Fruit fly (Drosophila melanogaster) whole organism, adult: Measurements from ENCODE around the gene CG42331.
A peak's percentile ranks its signal among the peaks of the same experiment; 100 is the strongest.

Source experiments
- CG11617 ChIP-seq: fragments of 200-800 bp; sonication (Bioruptor generic); optimal IDR thresholded peaks from 2 replicates; lab custom pipeline; 2017; ENCODE audit warnings: mild to moderate bottlenecking, missing biosample characterization, missing genetic modification reagents, missing genetic modification characterization
- CG12768 ChIP-seq: fragments of 200-800 bp; sonication (Bioruptor generic); optimal IDR thresholded peaks from 2 replicates; lab custom pipeline; 2017; ENCODE audit warnings: missing biosample characterization, missing genetic modification characterization, mild to moderate bottlenecking, moderate library complexity, missing genetic modification reagents
- CG14711 ChIP-seq: fragments of 200-800 bp; sonication (Bioruptor generic); optimal IDR thresholded peaks from 2 replicates; lab custom pipeline; 2018; ENCODE audit warnings: missing biosample characterization, mild to moderate bottlenecking, missing genetic modification characterization, moderate library complexity
- CG1620 ChIP-seq: fragments of 200-800 bp; sonication (Bioruptor generic); optimal IDR thresholded peaks from 2 replicates; lab custom pipeline; 2016; ENCODE audit warnings: missing biosample characterization, missing genetic modification characterization
- CG33017 ChIP-seq: fragments of 200-800 bp; sonication (Bioruptor generic); optimal IDR thresholded peaks from 2 replicates; lab custom pipeline; 2018; ENCODE audit warnings: missing biosample characterization, mild to moderate bottlenecking, missing genetic modification characterization, moderate library complexity
- CG5204 ChIP-seq: fragments of 200-800 bp; sonication (Bioruptor generic); optimal IDR thresholded peaks from 2 replicates; lab custom pipeline; 2016; ENCODE audit warnings: missing biosample characterization, missing genetic modification characterization
- CG7045 ChIP-seq: fragments of 200-800 bp; sonication (Bioruptor generic); optimal IDR thresholded peaks from 2 replicates; lab custom pipeline; 2017; ENCODE audit warnings: missing biosample characterization, mild to moderate bottlenecking, missing genetic modification characterization
- CG7101 ChIP-seq: fragments of 200-800 bp; sonication (Bioruptor generic); optimal IDR thresholded peaks from 2 replicates; lab custom pipeline; 2018; ENCODE audit warnings: missing biosample characterization, mild to moderate bottlenecking, missing genetic modification characterization, moderate library complexity
- Clk ChIP-seq: fragments of 200-800 bp; sonication (Bioruptor generic); optimal IDR thresholded peaks from 2 replicates; lab custom pipeline; 2017; ENCODE audit warnings: missing biosample characterization, missing genetic modification characterization
- Crg-1 ChIP-seq: fragments of 200-800 bp; sonication (Bioruptor generic); optimal IDR thresholded peaks from 2 replicates; lab custom pipeline; 2016; ENCODE audit warnings: missing biosample characterization, missing genetic modification characterization
- Hr96 ChIP-seq: fragments of 200-800 bp; sonication (Bioruptor generic); optimal IDR thresholded peaks from 2 replicates; lab custom pipeline; 2016; ENCODE audit warnings: missing biosample characterization, missing genetic modification characterization
- Mnt ChIP-seq: fragments of 200-800 bp; sonication (Bioruptor generic); optimal IDR thresholded peaks from 2 replicates; lab custom pipeline; 2016; ENCODE audit warnings: missing biosample characterization, mild to moderate bottlenecking, missing genetic modification characterization
- bab1 ChIP-seq: fragments of 200-800 bp; sonication (Bioruptor generic); optimal IDR thresholded peaks from 3 replicates; lab custom pipeline; 2019; ENCODE audit warnings: missing biosample characterization, mild to moderate bottlenecking, missing genetic modification characterization, moderate library complexity
- cic ChIP-seq: fragments of 200-800 bp; sonication (Bioruptor generic); optimal IDR thresholded peaks from 2 replicates; lab custom pipeline; 2017; ENCODE audit warnings: missing biosample characterization, mild to moderate bottlenecking, missing genetic modification characterization, moderate library complexity
- cnc ChIP-seq, 2 experiments: fragments of >200 bp; optimal IDR thresholded peaks; 2 replicates each; lab custom pipeline; 2017
- kay ChIP-seq: fragments of 200-800 bp; sonication (Bioruptor generic); peaks from one replicate; lab custom pipeline; 2016; ENCODE audit warnings: missing biosample characterization, missing genetic modification characterization, borderline replicate concordance
- ovo ChIP-seq: fragments of 200-800 bp; sonication (Bioruptor generic); optimal IDR thresholded peaks from 2 replicates; lab custom pipeline; 2016; ENCODE audit warnings: missing biosample characterization, missing genetic modification characterization
- pad ChIP-seq: fragments of 200-800 bp; sonication (Bioruptor generic); optimal IDR thresholded peaks from 3 replicates; lab custom pipeline; 2017; ENCODE audit warnings: missing biosample characterization, missing genetic modification characterization, mild to moderate bottlenecking, moderate library complexity, missing genetic modification reagents
- tj ChIP-seq: fragments of 200-800 bp; sonication (Bioruptor generic); optimal IDR thresholded peaks from 3 replicates; lab custom pipeline; 2017; ENCODE audit warnings: missing biosample characterization, mild to moderate bottlenecking, missing genetic modification characterization, moderate library complexity
- toe ChIP-seq: fragments of 200-800 bp; sonication (Bioruptor generic); optimal IDR thresholded peaks from 2 replicates; lab custom pipeline; 2016; ENCODE audit warnings: missing biosample characterization, missing genetic modification characterization

CG42331 gene

DNA sequence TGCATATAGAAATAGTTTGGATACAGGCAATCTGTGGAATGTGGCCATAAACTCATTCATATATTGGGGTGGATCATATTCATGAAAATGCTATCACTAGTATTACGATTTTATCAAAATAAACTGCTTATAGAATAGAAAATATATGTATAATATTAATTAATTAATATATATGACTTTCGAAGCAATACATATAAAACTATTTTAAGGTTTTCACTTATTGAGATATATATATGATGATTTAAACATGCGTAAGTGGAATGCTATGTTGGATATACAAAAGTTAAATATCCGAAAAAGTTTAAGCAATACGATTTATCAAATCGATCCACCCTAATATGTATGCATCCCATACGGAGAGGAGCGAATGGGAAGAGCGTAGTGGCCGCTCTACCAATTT, 26.6 kb downstream of the CG42331 start:
- TF ChIP-seq Crg-1 (GFP tag; lab: Kevin White, UChicago) (no peak), CG5204 (GFP tag; lab: Kevin White, UChicago) (no peak), CG7101 (tag; lab: Kevin White, UChicago) (peak; percentile 36), CG33017 (peak; percentile 5), CG7045 (GFP tag; lab: Kevin White, UChicago) (no peak)

DNA sequence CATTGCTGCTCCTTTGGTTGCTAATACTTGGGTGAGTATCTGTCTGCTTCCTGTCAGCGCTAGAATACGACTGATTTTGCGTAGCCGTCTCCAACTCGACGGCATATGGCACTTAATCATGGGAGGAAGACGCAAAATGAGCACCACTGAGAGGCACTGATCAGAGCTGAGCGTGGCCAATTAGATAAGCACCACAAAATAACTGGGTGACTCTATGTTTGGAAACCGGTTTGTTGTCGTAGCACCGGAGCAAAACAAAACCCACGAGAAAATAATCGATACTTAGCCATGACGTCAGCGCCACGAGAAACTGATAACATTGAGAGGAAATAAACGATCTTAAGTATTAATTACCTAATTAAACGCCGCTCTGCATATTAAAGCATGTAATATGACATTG, 27.5 kb downstream of the CG42331 start, which contains the start of gene Ude:
Gene Ude, minus strand, starts transcription at position 166 of the 400 bp plus-strand sequence.
- TF ChIP-seq Mnt (peak; percentile 14), CG14711 (tag; lab: Kevin White, UChicago) (no peak)

DNA sequence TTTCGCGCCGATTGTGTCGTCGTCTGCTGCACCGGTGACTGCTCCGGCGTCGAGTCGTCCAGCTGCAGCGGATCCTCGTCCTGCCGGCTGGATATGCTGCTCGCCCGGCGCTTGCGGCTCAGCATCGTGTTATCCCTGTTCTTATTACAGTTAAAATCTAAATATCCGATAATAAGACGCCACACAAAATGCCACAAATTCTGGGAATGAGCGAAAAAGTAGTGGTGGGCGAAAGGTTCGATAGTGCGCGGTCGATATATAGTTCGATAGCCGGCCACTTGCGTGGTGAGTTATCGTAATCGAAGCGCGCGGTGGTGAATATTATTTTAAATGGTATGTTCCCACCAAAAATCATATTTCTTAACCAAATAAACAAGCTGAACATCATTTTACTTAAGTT, 33.1 kb downstream of the CG42331 start, which contains the start of gene polybromo:
Gene polybromo, minus strand, starts transcription at position 212 of the 400 bp plus-strand sequence.
- TF ChIP-seq cic (no peak), CG7045 (GFP tag; lab: Kevin White, UChicago) (no peak), Mnt (no peak), pad (GFP tag; lab: Kevin White, UChicago) (no peak), CG14711 (tag; lab: Kevin White, UChicago) (no peak), toe (GFP tag; lab: Kevin White, UChicago) (no peak), ovo (GFP tag; lab: Kevin White, UChicago) (no peak), cnc (optimal IDR thresholded peaks at IDR 0.05; lab: Kevin White, UChicago) (no peak), bab1 (peak; percentile 33), CG1620 (GFP tag; lab: Kevin White, UChicago) (no peak), CG33017 (no peak), Clk (GFP tag; lab: Kevin White, UChicago) (no peak), CG12768 (GFP tag; lab: Kevin White, UChicago) (no peak), Hr96 (GFP tag; lab: Kevin White, UChicago) (no peak), tj (no peak), kay (GFP tag; lab: Kevin White, UChicago) (peak; percentile 15)

DNA sequence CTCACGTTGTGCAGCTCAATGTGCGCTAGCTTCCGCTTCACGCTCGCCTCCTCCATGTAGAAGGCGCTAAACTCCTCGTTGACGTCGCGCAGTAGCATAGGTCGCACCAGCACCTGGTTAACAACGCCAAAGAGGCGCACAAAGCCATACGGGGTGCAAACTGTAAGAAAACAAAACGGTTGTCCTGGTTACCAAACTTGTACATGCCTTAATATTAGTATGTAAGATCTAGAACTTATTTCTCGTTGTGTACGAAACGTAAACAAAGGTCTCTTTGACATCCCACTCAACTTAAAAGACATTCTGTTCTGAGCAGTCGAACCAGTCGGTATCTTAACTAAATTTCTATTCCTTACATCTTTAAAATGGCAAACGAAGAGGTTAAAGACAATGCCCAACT, 35.3 kb downstream of the CG42331 start, which contains the start of gene CG6980:
Gene CG6980, plus strand, starts transcription at position 301 of the 400 bp plus-strand sequence.
- TF ChIP-seq bab1 (no peak), CG7045 (GFP tag; lab: Kevin White, UChicago) (no peak)

DNA sequence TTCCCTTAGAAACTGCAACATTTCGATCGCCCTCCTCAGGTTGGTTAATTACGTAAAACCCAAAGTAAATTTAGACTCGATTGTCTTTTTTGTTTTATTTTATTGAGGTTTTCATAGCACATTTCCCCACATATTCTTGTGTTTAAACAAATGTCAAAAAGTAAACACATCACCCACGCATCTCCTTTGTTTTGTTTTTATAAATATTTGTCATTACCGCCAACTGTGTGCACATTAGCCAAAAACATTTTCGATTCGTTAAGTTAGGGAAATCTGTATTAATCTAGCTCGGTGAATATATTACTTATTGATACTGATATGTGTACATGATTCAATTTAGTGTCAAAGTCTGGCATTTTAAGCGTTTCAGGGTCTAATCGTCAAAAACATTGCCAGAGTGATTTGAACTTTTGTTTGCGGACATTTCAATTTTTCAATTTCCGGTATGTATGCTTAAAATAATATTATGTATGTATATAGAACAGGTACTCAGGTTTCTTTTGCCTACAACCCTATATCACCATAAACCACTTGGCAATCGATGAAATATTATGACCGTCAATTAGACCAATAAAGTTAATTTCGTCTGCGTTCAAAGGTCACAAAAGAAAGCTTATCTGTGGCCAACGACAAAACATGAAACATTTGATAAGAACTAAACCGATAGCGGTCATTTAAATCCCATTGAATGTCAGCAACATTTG, 37.7 kb downstream of the CG42331 start:
- TF ChIP-seq Mnt (no peak), CG33017 (peak; percentile 5), kay (GFP tag; lab: Kevin White, UChicago) (peak; percentile 81), ovo (GFP tag; lab: Kevin White, UChicago) (no peak)

DNA sequence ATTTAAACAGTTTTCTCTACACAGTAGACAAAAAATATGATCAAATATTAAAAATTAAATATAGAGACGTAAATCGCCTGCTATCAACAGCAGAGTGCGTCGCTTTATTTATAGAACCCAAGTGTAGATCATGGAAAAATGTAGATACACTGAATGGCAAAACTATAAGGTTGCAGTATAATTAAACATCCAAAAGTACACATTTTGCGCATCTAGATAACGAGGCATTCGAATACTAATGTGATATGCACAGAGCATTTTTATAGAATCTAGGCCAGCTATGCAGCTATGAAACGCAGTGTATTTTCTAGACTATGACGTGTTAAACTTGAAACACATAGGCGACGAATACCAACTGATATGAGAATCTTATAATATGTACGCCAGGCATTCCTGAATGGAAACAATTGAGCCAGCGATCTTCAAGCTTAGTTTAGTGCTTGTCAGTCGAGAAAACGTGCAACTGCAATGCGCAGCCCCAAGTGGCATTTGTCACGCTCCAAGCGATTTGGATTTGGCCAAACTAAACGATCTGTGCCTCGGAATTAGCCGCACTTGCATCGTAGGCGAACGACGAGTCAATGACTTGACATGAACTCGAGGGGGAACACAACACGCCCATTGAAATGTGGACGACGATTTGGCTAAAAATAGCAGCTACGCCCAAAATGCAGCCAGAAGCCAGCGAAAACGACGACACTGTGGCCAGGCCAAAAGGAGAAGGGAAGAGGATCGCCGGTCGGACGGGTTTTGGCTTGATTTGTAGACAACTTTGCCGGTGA, 39.1 kb downstream of the CG42331 start:
- TF ChIP-seq CG1620 (GFP tag; lab: Kevin White, UChicago), result peak; percentile 9
- no peak for TF ChIP-seq cnc (optimal IDR thresholded peaks at IDR 0.05; lab: Kevin White, UChicago)
- peak; percentile 94 for TF ChIP-seq kay (GFP tag; lab: Kevin White, UChicago)
- TF ChIP-seq Crg-1 (GFP tag; lab: Kevin White, UChicago), result peak; percentile 78
- peak; percentile 79 for TF ChIP-seq bab1
- peak; percentile 23 for TF ChIP-seq tj
- TF ChIP-seq ovo (GFP tag; lab: Kevin White, UChicago), result no peak
- peak; percentile 56 for TF ChIP-seq cic
- TF ChIP-seq Mnt, result peak; percentile 64
- peak; percentile 96 for TF ChIP-seq CG7101 (tag; lab: Kevin White, UChicago)
- TF ChIP-seq Hr96 (GFP tag; lab: Kevin White, UChicago), result peak; percentile 80
- peak; percentile 70 for TF ChIP-seq pad (GFP tag; lab: Kevin White, UChicago)
- TF ChIP-seq CG7045 (GFP tag; lab: Kevin White, UChicago), result peak; percentile 91
- peak; percentile 97 for TF ChIP-seq CG33017
- TF ChIP-seq CG11617 (GFP tag; lab: Kevin White, UChicago), result peak; percentile 76
- peak; percentile 48 for TF ChIP-seq toe (GFP tag; lab: Kevin White, UChicago)
- TF ChIP-seq CG14711 (tag; lab: Kevin White, UChicago), result peak; percentile 88
- TF ChIP-seq Clk (GFP tag; lab: Kevin White, UChicago), result peak; percentile 67
- peak; percentile 81 for TF ChIP-seq CG5204 (GFP tag; lab: Kevin White, UChicago)
- TF ChIP-seq CG12768 (GFP tag; lab: Kevin White, UChicago), result peak; percentile 95

DNA sequence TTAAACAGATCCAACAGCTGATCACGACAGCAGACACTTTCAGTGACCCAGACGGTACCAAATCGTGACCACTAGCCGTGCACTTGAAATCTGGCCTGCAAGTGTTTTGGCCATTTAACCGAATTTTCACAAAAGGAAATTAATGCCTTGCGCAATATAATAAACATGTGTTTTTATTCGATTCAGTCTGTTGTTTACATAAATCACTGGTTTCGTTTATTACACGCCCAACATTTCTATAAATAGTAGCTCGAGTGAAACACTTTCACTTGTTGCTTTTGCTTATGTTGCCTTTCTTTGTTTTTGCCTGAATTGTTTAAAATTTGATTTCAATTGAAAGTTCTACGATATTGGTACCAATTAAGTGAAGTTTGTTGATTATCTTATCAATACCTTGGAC, 40.4 kb downstream of the CG42331 start:
- TF ChIP-seq CG7045 (GFP tag; lab: Kevin White, UChicago), result no peak
- TF ChIP-seq cic, result no peak
- TF ChIP-seq CG33017, result no peak
- no peak for TF ChIP-seq kay (GFP tag; lab: Kevin White, UChicago)
- no peak for TF ChIP-seq CG12768 (GFP tag; lab: Kevin White, UChicago)
- no peak for TF ChIP-seq toe (GFP tag; lab: Kevin White, UChicago)
- no peak for TF ChIP-seq tj
- no peak for TF ChIP-seq bab1
- TF ChIP-seq Mnt, result no peak
- TF ChIP-seq CG5204 (GFP tag; lab: Kevin White, UChicago), result no peak
- no peak for TF ChIP-seq Clk (GFP tag; lab: Kevin White, UChicago)
- no peak for TF ChIP-seq cnc (optimal IDR thresholded peaks at IDR 0.05; lab: Kevin White, UChicago)
- no peak for TF ChIP-seq CG11617 (GFP tag; lab: Kevin White, UChicago)
